Fruit fly (Drosophila melanogaster) whole organism, pupa: ENCODE data around the gene Rbp1.

Source experiments
- CG10348 ChIP-seq: fragments of 200-800 bp; sonication (Bioruptor generic); IDR thresholded peaks from 2 replicates; pipeline ENCODE4 v1.3.6; 2022; ENCODE audit warnings: missing biosample characterization, missing genetic modification characterization
- CG14655 ChIP-seq: fragments of 200-800 bp; sonication (Bioruptor generic); optimal IDR thresholded peaks from 3 replicates; lab custom pipeline; 2017; ENCODE audit warnings: mild to moderate bottlenecking, missing biosample characterization, missing genetic modification reagents, missing genetic modification characterization
- CG8159 ChIP-seq: fragments of 200-800 bp; sonication (Bioruptor generic); optimal IDR thresholded peaks from 3 replicates; lab custom pipeline; 2018; ENCODE audit warnings: missing biosample characterization, mild to moderate bottlenecking, missing genetic modification characterization, moderate library complexity
- D1 ChIP-seq: fragments of 200-800 bp; sonication (Bioruptor generic); optimal IDR thresholded peaks from 2 replicates; lab custom pipeline; 2018; ENCODE audit warnings: missing biosample characterization, mild to moderate bottlenecking, missing genetic modification characterization, moderate library complexity
- Snoo ChIP-seq: fragments of 200-800 bp; sonication (Bioruptor generic); optimal IDR thresholded peaks from 3 replicates; lab custom pipeline; 2017; ENCODE audit warnings: missing biosample characterization, mild to moderate bottlenecking, missing genetic modification characterization, inconsistent platforms
- gl ChIP-seq: fragments of 200-800 bp; sonication (Bioruptor generic); optimal IDR thresholded peaks from 2 replicates; lab custom pipeline; 2018; ENCODE audit warnings: missing biosample characterization, mild to moderate bottlenecking, missing genetic modification characterization

dm6 chr3R:10788186-10788585, 4.0 kb downstream of the Rbp1 start, which contains the start of the genes Art1 and Mcm5:
- TF ChIP-seq CG8159 (tag; lab: Kevin White, UChicago), result no peak
- TF ChIP-seq CG14655 (GFP tag; lab: Kevin White, UChicago), result no peak
- TF ChIP-seq CG10348 (GFP tag; lab: Robert Waterston, UW), result no peak
- TF ChIP-seq Snoo, result no peak
- TF ChIP-seq gl (tag; lab: Kevin White, UChicago), result no peak
- TF ChIP-seq D1 (tag; lab: Kevin White, UChicago), result no peak
